Worm (Caenorhabditis elegans) whole organism, dauer: ENCODE measurements around the gene H41C03.3.
"Not testable (repeated sequence)": the region's sequence is repeated elsewhere in the genome, so short reads cannot be mapped to it uniquely, and the experiment has no call there.

ENCODE experiments used
- unc-62 ChIP-seq: sonication (generic microtip); optimal IDR thresholded peaks from 2 replicates; lab custom pipeline; 2017; ENCODE audit warnings: missing biosample characterization, missing genetic modification reagents, missing genetic modification characterization

The H41C03.3 gene

ce11 chrII:5865405-5866308 lies 20.1 kb downstream of the H41C03.3 start, which contains the start of gene F55C12.19:
F55C12.19 (plus strand) TSS chrII:5866139.
- no peak for TF ChIP-seq unc-62

ce11 chrII:5866920-5867319 lies 21.3 kb downstream of the H41C03.3 start:
- no peak for TF ChIP-seq unc-62

DNA sequence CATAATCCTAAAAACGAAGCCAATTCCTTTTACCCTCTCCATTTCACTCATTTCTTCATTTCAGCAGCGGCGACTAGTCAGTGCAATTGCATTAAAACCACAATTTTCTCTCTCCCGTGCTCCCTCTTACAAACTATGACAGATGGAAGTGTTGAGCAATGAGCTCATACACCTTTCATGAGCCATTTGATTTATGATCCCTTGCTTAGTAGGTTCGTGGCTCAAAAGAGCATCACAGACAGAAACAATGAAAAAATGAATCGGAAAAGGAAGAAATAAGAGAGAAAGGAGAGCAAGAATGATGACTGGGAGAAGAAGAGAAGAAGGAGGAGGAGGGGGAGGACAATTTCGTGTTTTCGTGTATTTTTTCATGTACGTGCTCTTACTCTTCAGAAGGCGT lies 25.9 kb downstream of the H41C03.3 start:
- TF ChIP-seq unc-62: no peak

- TF ChIP-seq unc-62: no peak
Observed at ce11 chrII:5872414-5872813, 26.8 kb downstream of the H41C03.3 start.

ce11 chrII:5873564-5874070 lies 28.0 kb downstream of the H41C03.3 start, which contains the start of gene tex-2:
tex-2 (minus strand) TSS chrII:5873614.
- no peak for TF ChIP-seq unc-62

- no peak for TF ChIP-seq unc-62
Observed at ce11 chrII:5874130-5874529, 28.6 kb downstream of the H41C03.3 start.

- no peak for TF ChIP-seq unc-62
Observed at ce11 chrII:5876053-5876452, 30.5 kb downstream of the H41C03.3 start, which contains the start of gene F55C12.6. F55C12.6 (minus strand) TSS chrII:5876153.

- TF ChIP-seq unc-62: not testable (repeated sequence)
Observed at ce11 chrII:5876511-5876910, 30.9 kb downstream of the H41C03.3 start, which contains the start of gene F55C12.2. F55C12.2 (plus strand) TSS chrII:5876811.

- TF ChIP-seq unc-62: no peak
Observed at ce11 chrII:5880677-5881076, 35.1 kb downstream of the H41C03.3 start.

DNA sequence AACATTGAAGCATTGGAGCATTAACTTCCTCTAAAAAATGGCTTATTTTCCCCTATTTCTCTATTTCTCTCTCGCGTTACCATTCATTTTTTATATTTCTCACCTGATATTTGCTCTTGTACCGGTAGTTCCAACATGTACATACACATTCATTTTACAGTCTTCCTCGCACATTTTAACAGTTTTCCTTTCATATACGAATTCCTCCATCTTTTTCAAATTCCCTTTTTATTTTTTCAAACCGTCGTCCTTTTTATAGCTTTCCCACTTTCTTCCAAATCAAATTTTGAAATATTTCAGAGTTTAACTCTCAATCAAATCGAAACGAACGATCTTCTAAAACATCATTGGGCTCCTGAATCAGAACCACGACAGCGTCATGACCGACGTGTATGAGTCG lies 38.7 kb downstream of the H41C03.3 start, which contains the start of gene rfip-1:
Gene rfip-1 (plus strand): TSS at position 301 of the 400 bp plus-strand sequence.
- no peak for TF ChIP-seq unc-62

DNA sequence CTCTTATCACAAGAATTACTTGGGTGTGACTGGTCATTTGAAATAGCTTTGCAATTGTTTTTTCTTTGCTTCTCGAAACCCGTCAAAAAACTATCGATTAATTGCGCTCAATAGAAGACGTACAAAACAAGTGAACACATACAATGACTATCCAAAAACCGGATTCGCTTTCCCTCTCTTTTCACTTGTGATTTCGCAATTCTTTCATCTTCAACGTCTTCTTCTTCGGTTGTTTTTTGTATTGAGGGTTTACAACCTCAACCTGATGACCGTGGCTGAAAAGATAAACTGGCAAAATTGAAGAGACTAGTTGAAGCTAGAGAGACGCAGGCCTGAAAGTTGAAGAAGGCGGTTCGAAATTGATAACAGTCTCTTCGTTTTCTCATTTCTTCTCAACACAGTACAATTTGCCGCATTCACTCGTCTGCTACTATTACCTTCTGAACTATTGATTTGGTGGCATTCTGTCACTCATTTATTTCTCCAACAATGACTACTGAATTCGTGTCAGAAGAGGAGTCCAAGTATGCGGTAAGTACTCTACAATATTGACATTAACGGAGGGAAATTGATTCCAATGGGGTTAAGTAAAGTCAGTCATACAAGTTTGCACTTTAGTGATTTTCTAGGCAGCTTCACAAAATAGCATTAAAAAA lies 40.5 kb downstream of the H41C03.3 start:
- TF ChIP-seq unc-62: no peak

ce11 chrII:5889417-5890139 lies 44.0 kb downstream of the H41C03.3 start:
- no peak for TF ChIP-seq unc-62

DNA sequence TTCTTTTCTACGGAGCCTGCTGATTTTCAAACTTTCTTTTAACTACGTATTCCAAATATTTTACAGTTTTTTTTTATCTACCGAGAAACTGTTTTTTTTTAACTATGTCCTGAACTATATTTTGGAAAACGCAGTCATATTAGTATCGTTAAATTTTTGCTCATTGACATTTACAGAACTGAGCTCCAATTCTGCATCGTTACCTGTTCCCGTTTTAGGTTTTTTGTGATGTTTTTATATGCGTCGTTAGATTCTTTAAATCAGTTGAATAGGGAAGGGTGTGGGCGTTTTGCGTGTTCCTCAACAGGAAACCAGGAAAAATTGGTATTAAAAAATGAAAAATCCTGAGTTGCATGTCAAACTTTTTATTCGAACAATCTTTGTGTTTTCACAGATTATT lies 47.2 kb downstream of the H41C03.3 start:
- TF ChIP-seq unc-62: no peak

DNA sequence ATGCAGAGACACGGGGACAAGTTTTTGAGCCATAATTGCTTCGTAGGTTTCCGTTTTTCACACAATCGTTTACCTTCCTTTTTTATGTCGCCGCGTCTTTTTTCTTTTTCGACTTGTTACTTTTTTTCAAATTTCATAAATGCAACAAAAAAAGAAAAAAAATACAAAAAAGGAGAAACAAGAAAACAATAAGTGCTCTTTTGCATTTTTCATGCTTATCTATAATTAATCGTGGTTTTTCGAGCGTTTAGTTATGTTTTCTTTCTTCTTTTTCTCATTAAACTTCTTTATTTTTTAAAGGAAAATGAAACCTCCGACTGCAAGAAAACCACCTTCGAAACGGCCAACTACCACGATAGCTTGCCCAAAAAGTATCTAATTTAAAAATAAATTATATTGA lies 50.3 kb downstream of the H41C03.3 start, which contains the start of gene F59G1.4:
Gene F59G1.4 (plus strand): TSS at position 301 of the 400 bp plus-strand sequence.
- TF ChIP-seq unc-62: no peak

DNA sequence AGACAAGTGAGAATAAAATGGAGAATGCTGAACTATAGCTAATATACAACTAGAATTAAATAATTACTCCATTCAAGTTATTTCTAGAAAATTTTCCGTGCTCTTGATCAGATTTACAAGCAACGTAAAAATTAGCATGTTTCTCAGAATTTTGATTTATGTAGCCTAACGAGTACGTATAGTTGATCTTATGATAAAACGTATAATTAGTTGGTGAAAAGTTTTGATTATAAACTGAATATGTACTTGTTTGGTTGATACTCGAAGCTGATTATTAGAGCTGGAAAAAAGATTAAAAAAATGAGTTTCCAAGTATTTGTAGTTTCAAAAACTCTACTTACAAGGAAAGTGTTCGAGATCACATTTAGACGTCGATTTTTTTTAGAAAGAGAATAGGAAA lies 50.9 kb downstream of the H41C03.3 start:
- no peak for TF ChIP-seq unc-62

- TF ChIP-seq unc-62: no peak
Observed at ce11 chrII:5899080-5899479, 53.5 kb downstream of the H41C03.3 start.
